Worm (Caenorhabditis elegans): ENCODE data around the gene W03G1.5.

ce11 chrIV:551923-552322, 45.6 kb upstream of the W03G1.5 start:
- TF ChIP-seq ets-4 (tag; optimal IDR thresholded peaks at IDR 0.05) (no peak), pag-3 (tag; optimal IDR thresholded peaks at IDR 0.05; ENCODE audit: borderline replicate concordance) (no peak), nhr-11 (tag; optimal IDR thresholded peaks at IDR 0.05) (no peak), madf-2 (tag; optimal IDR thresholded peaks at IDR 0.05) (no peak), T23F11.4 (GFP tag; optimal IDR thresholded peaks at IDR 0.05) (no peak), pqm-1 (tag; optimal IDR thresholded peaks at IDR 0.05) (no peak), ceh-2 (tag; optimal IDR thresholded peaks at IDR 0.05) (no peak), fkh-10 (GFP tag; optimal IDR thresholded peaks at IDR 0.05) (no peak), pha-4 (tag; optimal IDR thresholded peaks at IDR 0.05) (no peak), fkh-6 (tag; optimal IDR thresholded peaks at IDR 0.05) (no peak), ttx-3 (tag; optimal IDR thresholded peaks at IDR 0.05) (no peak)
